Fruit fly (Drosophila melanogaster) whole organism, embryonic: ENCODE measurements around the gene obe.

Source experiments
- ATbp ChIP-seq: fragments of 200-800 bp; sonication (Bioruptor generic); optimal IDR thresholded peaks from 2 replicates; lab custom pipeline; 2017; ENCODE audit warnings: missing biosample characterization, mild to moderate bottlenecking, missing genetic modification characterization, missing genetic modification reagents
- Ada2b ChIP-seq: fragments of 200-800 bp; sonication (Bioruptor generic); IDR thresholded peaks from 2 replicates; pipeline ENCODE4 v1.3.6; 2022; ENCODE audit warnings: missing biosample characterization, missing genetic modification characterization
- Adf1 ChIP-seq: fragments of 200-800 bp; sonication (Bioruptor generic); IDR thresholded peaks from 2 replicates; pipeline ENCODE4 v1.3.6; 2022; ENCODE audit warnings: missing biosample characterization, missing genetic modification characterization
- CG1024 ChIP-seq: fragments of 200-800 bp; sonication (Bioruptor generic); IDR thresholded peaks from 2 replicates; pipeline ENCODE4 v1.3.6; 2022; ENCODE audit warnings: missing biosample characterization, missing genetic modification characterization
- CG10267 ChIP-seq: fragments of 200-800 bp; sonication (Bioruptor generic); optimal IDR thresholded peaks from 2 replicates; lab custom pipeline; 2018; ENCODE audit warnings: missing biosample characterization, mild to moderate bottlenecking, missing genetic modification characterization, moderate library complexity
- CG10462 ChIP-seq: fragments of 200-800 bp; sonication (Bioruptor generic); optimal IDR thresholded peaks from 2 replicates; lab custom pipeline; 2016; ENCODE audit warnings: missing biosample characterization, missing genetic modification characterization
- CG10654 ChIP-seq: fragments of 200-800 bp; sonication (Bioruptor generic); optimal IDR thresholded peaks from 2 replicates; lab custom pipeline; 2016; ENCODE audit warnings: missing biosample characterization, missing genetic modification characterization
- CG12236 ChIP-seq: fragments of 200-800 bp; sonication (Bioruptor generic); optimal IDR thresholded peaks from 2 replicates; lab custom pipeline; 2016; ENCODE audit warnings: missing biosample characterization, missing genetic modification characterization
- CG12299 ChIP-seq: fragments of 200-800 bp; sonication (Bioruptor generic); optimal IDR thresholded peaks from 2 replicates; lab custom pipeline; 2018; ENCODE audit warnings: missing biosample characterization, mild to moderate bottlenecking, missing genetic modification characterization
- CG13296 ChIP-seq: fragments of 200-800 bp; sonication (Bioruptor generic); optimal IDR thresholded peaks from 3 replicates; lab custom pipeline; 2018; ENCODE audit warnings: missing biosample characterization, mild to moderate bottlenecking, missing genetic modification characterization
- CG14667 ChIP-seq: fragments of 200-800 bp; sonication (Bioruptor generic); IDR thresholded peaks from 2 replicates; pipeline ENCODE4 v1.3.6; 2022; ENCODE audit warnings: missing biosample characterization, missing genetic modification characterization
- CG14860 ChIP-seq: fragments of 200-800 bp; sonication (Bioruptor generic); IDR thresholded peaks from 3 replicates; pipeline ENCODE4 v1.3.6; 2022; ENCODE audit warnings: missing biosample characterization, missing genetic modification characterization; ENCODE audit not compliant: partially characterized antibody
- CG16779 ChIP-seq: fragments of 200-800 bp; sonication (Bioruptor generic); IDR thresholded peaks from 2 replicates; pipeline ENCODE4 v1.3.6; 2022; ENCODE audit warnings: missing biosample characterization, missing genetic modification characterization
- CG17186 ChIP-seq: fragments of 200-800 bp; sonication (Bioruptor generic); optimal IDR thresholded peaks from 3 replicates; lab custom pipeline; 2017; ENCODE audit warnings: missing biosample characterization, missing genetic modification reagents, missing genetic modification characterization
- CG17328 ChIP-seq: fragments of 200-800 bp; sonication (Bioruptor generic); IDR thresholded peaks from 2 replicates; pipeline ENCODE4 v1.3.6; 2022; ENCODE audit warnings: missing biosample characterization, missing genetic modification characterization
- CG17612 ChIP-seq: fragments of 200-800 bp; sonication (Bioruptor generic); IDR thresholded peaks from 2 replicates; pipeline ENCODE4 v1.3.6; 2022; ENCODE audit warnings: missing biosample characterization, missing genetic modification characterization
- CG17802 ChIP-seq: fragments of 200-800 bp; sonication (Bioruptor generic); optimal IDR thresholded peaks from 2 replicates; lab custom pipeline; 2018; ENCODE audit warnings: missing biosample characterization, mild to moderate bottlenecking, missing genetic modification characterization, moderate library complexity
- CG1792 ChIP-seq: fragments of 200-800 bp; sonication (Bioruptor generic); optimal IDR thresholded peaks from 2 replicates; lab custom pipeline; 2016; ENCODE audit warnings: missing biosample characterization, missing genetic modification characterization
- CG18599 ChIP-seq: fragments of 200-800 bp; sonication (Bioruptor generic); optimal IDR thresholded peaks from 3 replicates; lab custom pipeline; 2017; ENCODE audit warnings: missing biosample characterization, missing genetic modification characterization, mild to moderate bottlenecking, moderate library complexity, missing genetic modification reagents
- CG4730 ChIP-seq: fragments of 200-800 bp; sonication (Bioruptor generic); IDR thresholded peaks from 2 replicates; pipeline ENCODE4 v1.3.6; 2022; ENCODE audit warnings: missing biosample characterization, missing genetic modification characterization
- CG7357 ChIP-seq: fragments of 200-800 bp; sonication (Bioruptor generic); IDR thresholded peaks from 3 replicates; pipeline ENCODE4 v1.3.6; 2022; ENCODE audit warnings: missing biosample characterization, missing genetic modification characterization
- CG8388 ChIP-seq: fragments of 200-800 bp; sonication (Bioruptor generic); optimal IDR thresholded peaks from 2 replicates; lab custom pipeline; 2019; ENCODE audit warnings: missing biosample characterization, mild to moderate bottlenecking, missing genetic modification characterization, moderate library complexity
- CG8924 ChIP-seq: fragments of 200-800 bp; optimal IDR thresholded peaks from 3 replicates; lab custom pipeline; 2019; ENCODE audit warnings: missing biosample characterization, mild to moderate bottlenecking, missing genetic modification characterization, moderate library complexity
- Dip3 ChIP-seq: fragments of 200-800 bp; sonication (Bioruptor generic); optimal IDR thresholded peaks from 3 replicates; lab custom pipeline; 2016; ENCODE audit warnings: missing biosample characterization, missing genetic modification characterization
- Doc2 ChIP-seq: fragments of 200-800 bp; sonication (Bioruptor generic); IDR thresholded peaks from 2 replicates; pipeline ENCODE4 v1.3.6; 2022; ENCODE audit warnings: missing biosample characterization, missing genetic modification characterization
- Hr78 ChIP-seq, 2 experiments: fragments of 200-800 bp in 1 of 2; fragments of >200 bp in 1 of 2; sonication (Bioruptor generic) in 1 of 2; optimal IDR thresholded peaks; 2 replicates each; lab custom pipeline; 2017 to 2019; ENCODE audit warnings: missing biosample characterization in 2 of 2, missing genetic modification characterization in 2 of 2, mild to moderate bottlenecking in 1 of 2, moderate library complexity in 1 of 2
- NC2α ChIP-seq: fragments of 200-800 bp; sonication (Bioruptor generic); optimal IDR thresholded peaks from 2 replicates; lab custom pipeline; 2016; ENCODE audit warnings: missing biosample characterization, missing genetic modification characterization
- Rx ChIP-seq: fragments of 200-800 bp; sonication (Bioruptor generic); IDR thresholded peaks from 2 replicates; pipeline ENCODE4 v1.3.6; 2022; ENCODE audit warnings: missing biosample characterization, missing genetic modification characterization
- Side ChIP-seq: fragments of 200-800 bp; sonication (Bioruptor generic); optimal IDR thresholded peaks from 2 replicates; lab custom pipeline; 2016; ENCODE audit warnings: missing biosample characterization, missing genetic modification characterization
- Sox100B ChIP-seq: fragments of 200-800 bp; sonication (Bioruptor generic); optimal IDR thresholded peaks from 3 replicates; lab custom pipeline; 2018; ENCODE audit warnings: missing biosample characterization, mild to moderate bottlenecking, missing genetic modification characterization
- Usf ChIP-seq: fragments of 200-800 bp; sonication (Bioruptor generic); optimal IDR thresholded peaks from 2 replicates; lab custom pipeline; 2017; ENCODE audit warnings: missing genotype, missing biosample characterization, missing genetic modification characterization
- Xrp1 ChIP-seq: fragments of 200-800 bp; sonication (Bioruptor generic); IDR thresholded peaks from 2 replicates; pipeline ENCODE4 v1.3.6; 2022; ENCODE audit warnings: missing biosample characterization, missing genetic modification characterization
- ab ChIP-seq: fragments of 200-800 bp; sonication (Bioruptor generic); optimal IDR thresholded peaks from 2 replicates; lab custom pipeline; 2016; ENCODE audit warnings: missing biosample characterization, missing genetic modification characterization
- al ChIP-seq: fragments of 200-800 bp; sonication (Bioruptor generic); IDR thresholded peaks from 2 replicates; pipeline ENCODE4 v1.3.6; 2022; ENCODE audit warnings: missing biosample characterization, missing genetic modification characterization
- az2 ChIP-seq: fragments of 200-800 bp; sonication (Bioruptor generic); optimal IDR thresholded peaks from 3 replicates; lab custom pipeline; 2016; ENCODE audit warnings: missing biosample characterization, missing genetic modification characterization
- bigmax ChIP-seq: fragments of 200-800 bp; sonication (Bioruptor generic); optimal IDR thresholded peaks from 2 replicates; lab custom pipeline; 2018; ENCODE audit warnings: missing biosample characterization, mild to moderate bottlenecking, missing genetic modification characterization
- dpn ChIP-seq, 2 experiments: fragments of 200-800 bp; sonication (Bioruptor generic); optimal IDR thresholded peaks; 3 replicates each; lab custom pipeline; 2016; ENCODE audit warnings: missing biosample characterization in 2 of 2, missing genetic modification characterization in 2 of 2
- esg ChIP-seq: fragments of 200-800 bp; sonication (Bioruptor generic); conservative IDR thresholded peaks from 2 replicates; pipeline ENCODE4 v1.3.6; 2022; ENCODE audit warnings: missing biosample characterization, missing genetic modification characterization
- gcm2 ChIP-seq: fragments of 200-800 bp; sonication (Bioruptor generic); optimal IDR thresholded peaks from 2 replicates; lab custom pipeline; 2016; ENCODE audit warnings: missing biosample characterization, missing genetic modification characterization
- hb ChIP-seq: fragments of 200-800 bp; sonication (Bioruptor generic); IDR thresholded peaks from 3 replicates; pipeline ENCODE4 v1.3.6; 2022; ENCODE audit warnings: missing biosample characterization, missing genetic modification characterization; ENCODE audit not compliant: partially characterized antibody
- ind ChIP-seq: fragments of 200-800 bp; sonication (Bioruptor generic); optimal IDR thresholded peaks from 3 replicates; lab custom pipeline; 2016; ENCODE audit warnings: missing biosample characterization, missing genetic modification characterization
- knrl ChIP-seq: fragments of 200-800 bp; sonication (Bioruptor generic); IDR thresholded peaks from 3 replicates; pipeline ENCODE4 v1.3.6; 2022; ENCODE audit warnings: missing biosample characterization, missing genetic modification characterization; ENCODE audit not compliant: partially characterized antibody
- lilli ChIP-seq: fragments of 200-800 bp; sonication (Bioruptor generic); optimal IDR thresholded peaks from 3 replicates; lab custom pipeline; 2016; ENCODE audit warnings: missing biosample characterization, missing genetic modification characterization
- mam ChIP-seq: fragments of 200-800 bp; sonication (Bioruptor generic); optimal IDR thresholded peaks from 3 replicates; lab custom pipeline; 2016; ENCODE audit warnings: missing biosample characterization, missing genetic modification characterization
- pan ChIP-seq, 4 experiments: fragments of >200 bp in 3 of 4; fragments of 200-800 bp in 1 of 4; sonication (Bioruptor generic) in 1 of 4; optimal IDR thresholded peaks in 3 of 4; IDR thresholded peaks in 1 of 4; 2 replicates each; pipeline versions ENCODE4 v1.3.6 to Lab custom; 2017 to 2022; ENCODE audit warnings: missing biosample characterization in 2 of 4, missing genetic modification characterization in 2 of 4, mixed read lengths in 1 of 4
- pfk ChIP-seq: fragments of 200-800 bp; sonication (Bioruptor generic); optimal IDR thresholded peaks from 2 replicates; lab custom pipeline; 2018; ENCODE audit warnings: missing biosample characterization, mild to moderate bottlenecking, missing genetic modification characterization, moderate library complexity
- pnt ChIP-seq: fragments of 200-800 bp; sonication (Bioruptor generic); optimal IDR thresholded peaks from 3 replicates; lab custom pipeline; 2016; ENCODE audit warnings: missing biosample characterization, missing genetic modification characterization
- repo ChIP-seq: fragments of 200-800 bp; sonication (Bioruptor generic); optimal IDR thresholded peaks from 2 replicates; lab custom pipeline; 2016; ENCODE audit warnings: missing biosample characterization, missing genetic modification characterization
- scrt ChIP-seq: fragments of 200-800 bp; sonication (Bioruptor generic); optimal IDR thresholded peaks from 2 replicates; lab custom pipeline; 2018; ENCODE audit warnings: missing biosample characterization, mild to moderate bottlenecking, missing genetic modification characterization, moderate library complexity
- twi ChIP-seq: fragments of 200-800 bp; optimal IDR thresholded peaks from 2 replicates; lab custom pipeline; 2019; ENCODE audit warnings: missing biosample characterization, mild to moderate bottlenecking, missing genetic modification characterization, moderate library complexity

obe gene

dm6 chr3R:15472753-15473212, 13.1 kb upstream of the obe start (continued):
- TF ChIP-seq Rx (GFP tag; lab: Robert Waterston, UW), result 0 out of 2 replicates have a peak, but pooled peaks have one; percentile 21
- TF ChIP-seq Side (GFP tag; lab: Kevin White, UChicago), result no peak
- no peak for TF ChIP-seq pan (optimal IDR thresholded peaks at IDR 0.05; lab: Kevin White, UChicago)
- peak in 1 of 2 experiments; percentile 32 for TF ChIP-seq pan (GFP tag; optimal IDR thresholded peaks at IDR 0.05 in 1 of 2, IDR thresholded peaks at IDR 0.05 in 1 of 2)
- peak; percentile 51 for TF ChIP-seq mam (GFP tag; lab: Kevin White, UChicago)
- TF ChIP-seq repo (GFP tag; lab: Kevin White, UChicago), result no peak
- peak; percentile 38 for TF ChIP-seq az2 (GFP tag; lab: Kevin White, UChicago)
- no peak for TF ChIP-seq CG17186 (GFP tag; lab: Kevin White, UChicago)
- TF ChIP-seq CG10654 (GFP tag; lab: Kevin White, UChicago), result peak; percentile 9
- 0 out of 3 replicates have a peak, but pooled peaks have one; percentile 47 for TF ChIP-seq CG7357 (GFP tag; lab: Robert Waterston, UW)
- TF ChIP-seq knrl (GFP tag; lab: Robert Waterston, UW), result no peak
- TF ChIP-seq CG14860 (GFP tag; lab: Robert Waterston, UW), result no peak
- peak; percentile 62 for TF ChIP-seq scrt
- TF ChIP-seq pfk (GFP tag; lab: Kevin White, UChicago), result no peak
- TF ChIP-seq CG4730 (GFP tag; lab: Robert Waterston, UW), result peak; percentile 25; the same call in 1 of the 2 replicates
- TF ChIP-seq twi (tag; lab: Kevin White, UChicago), result no peak
- TF ChIP-seq Ada2b (GFP tag; lab: Robert Waterston, UW), result peak; percentile 37
- TF ChIP-seq Hr78 (GFP tag; optimal IDR thresholded peaks at IDR 0.05; lab: Kevin White, UChicago), result no peak
- TF ChIP-seq CG1792 (GFP tag; lab: Kevin White, UChicago), result no peak
- TF ChIP-seq Sox100B (GFP tag; lab: Kevin White, UChicago), result peak; percentile 46
- peak; percentile 61 for TF ChIP-seq ind
- TF ChIP-seq Dip3 (GFP tag; lab: Kevin White, UChicago), result peak; percentile 76
- no peak for TF ChIP-seq NC2α (GFP tag; lab: Kevin White, UChicago)
- peak in 1 of 2 experiments; percentile 56 for TF ChIP-seq dpn (GFP tag; optimal IDR thresholded peaks at IDR 0.05; lab: Kevin White, UChicago)
- TF ChIP-seq CG10462, result no peak
- no peak for TF ChIP-seq CG17802 (tag; lab: Kevin White, UChicago)
- TF ChIP-seq CG1024, result no peak
- TF ChIP-seq CG10267, result peak; percentile 20
- peak; percentile 35; the same call in 1 of the 2 replicates for TF ChIP-seq Xrp1 (GFP tag; lab: Robert Waterston, UW)
- no peak for TF ChIP-seq CG16779 (GFP tag; lab: Robert Waterston, UW)
- TF ChIP-seq CG13296, result peak; percentile 20
- TF ChIP-seq ab (GFP tag; lab: Kevin White, UChicago), result no peak
- no peak for TF ChIP-seq CG8388 (GFP tag; lab: Kevin White, UChicago)
- TF ChIP-seq esg (GFP tag; lab: Robert Waterston, UW), result peak; percentile 33; the same call in 1 of the 2 replicates
- no peak for TF ChIP-seq gcm2 (GFP tag; lab: Kevin White, UChicago)
- no peak for TF ChIP-seq bigmax (GFP tag; lab: Kevin White, UChicago)
- TF ChIP-seq CG8924 (tag; lab: Kevin White, UChicago), result peak; percentile 50
- TF ChIP-seq lilli (GFP tag; lab: Kevin White, UChicago), result peak; percentile 65
- TF ChIP-seq CG12299 (tag; lab: Kevin White, UChicago), result no peak
- TF ChIP-seq CG12236 (GFP tag; lab: Kevin White, UChicago), result no peak
- TF ChIP-seq hb, result no peak
- TF ChIP-seq ATbp (GFP tag; lab: Kevin White, UChicago), result no peak
- no peak for TF ChIP-seq CG14667 (GFP tag; lab: Robert Waterston, UW)
- no peak for TF ChIP-seq pnt (GFP tag; lab: Kevin White, UChicago)
- peak; percentile 44 for TF ChIP-seq CG18599 (GFP tag; lab: Kevin White, UChicago)
- no peak for TF ChIP-seq Doc2 (GFP tag; lab: Robert Waterston, UW)
- no peak for TF ChIP-seq CG17612 (GFP tag; lab: Robert Waterston, UW)
- peak; percentile 67 for TF ChIP-seq al (GFP tag; lab: Robert Waterston, UW)
- TF ChIP-seq Adf1 (GFP tag; lab: Robert Waterston, UW), result no peak
- no peak for TF ChIP-seq CG17328
- peak; percentile 51 for TF ChIP-seq Usf (GFP tag; lab: Kevin White, UChicago)
